Fruit fly (Drosophila melanogaster) whole organism, prepupa: ENCODE measurements around the gene CheB38b.

ENCODE experiments used
- CG4318 ChIP-seq: fragments of 200-800 bp; sonication (Bioruptor generic); optimal IDR thresholded peaks from 3 replicates; lab custom pipeline; 2017; ENCODE audit warnings: missing biosample characterization, mild to moderate bottlenecking, missing genetic modification characterization
- CG6792 ChIP-seq: fragments of 200-800 bp; sonication (Bioruptor generic); optimal IDR thresholded peaks from 3 replicates; lab custom pipeline; 2016; ENCODE audit warnings: missing biosample characterization, missing genetic modification characterization
- CG7368 ChIP-seq: fragments of 200-800 bp; sonication (Bioruptor generic); optimal IDR thresholded peaks from 3 replicates; lab custom pipeline; 2016; ENCODE audit warnings: missing biosample characterization, missing genetic modification characterization
- Hr38 ChIP-seq: sonication (Bioruptor generic); optimal IDR thresholded peaks from 2 replicates; lab custom pipeline; 2016; ENCODE audit warnings: missing biosample characterization, missing genetic modification characterization
- achi ChIP-seq: fragments of 200-800 bp; sonication (Bioruptor generic); optimal IDR thresholded peaks from 3 replicates; lab custom pipeline; 2016; ENCODE audit warnings: missing biosample characterization, missing genetic modification characterization
- dac ChIP-seq: fragments of 200-800 bp; sonication (Bioruptor generic); optimal IDR thresholded peaks from 2 replicates; lab custom pipeline; 2017; ENCODE audit warnings: missing biosample characterization, mild to moderate bottlenecking, missing genetic modification characterization
- dsx ChIP-seq: fragments of 200-800 bp; optimal IDR thresholded peaks from 3 replicates; lab custom pipeline; 2019; ENCODE audit warnings: missing biosample characterization, mild to moderate bottlenecking, missing genetic modification characterization, moderate library complexity; ENCODE audit not compliant: poor library complexity, severe bottlenecking
- pdm3 ChIP-seq: fragments of 200-800 bp; sonication (Bioruptor generic); optimal IDR thresholded peaks from 3 replicates; lab custom pipeline; 2016; ENCODE audit warnings: missing biosample characterization, missing genetic modification characterization
- salr ChIP-seq, 2 experiments: fragments of 200-800 bp; sonication (Bioruptor generic); optimal IDR thresholded peaks; 3 replicates each; lab custom pipeline; 2016 to 2018; ENCODE audit warnings: missing biosample characterization in 2 of 2, missing genetic modification characterization in 2 of 2, mild to moderate bottlenecking in 1 of 2
- ss ChIP-seq, 2 experiments: fragments of 200-800 bp; sonication (Bioruptor generic); optimal IDR thresholded peaks; 2 replicates in 1 of 2; 3 replicates in 1 of 2; lab custom pipeline; 2017 to 2018; ENCODE audit warnings: mild to moderate bottlenecking in 2 of 2, missing biosample characterization in 2 of 2, missing genetic modification characterization in 2 of 2, moderate library complexity in 1 of 2

- TF ChIP-seq CG6792 (no peak), CG4318 (GFP tag; lab: Kevin White, UChicago) (no peak), achi (GFP tag; lab: Kevin White, UChicago) (no peak), ss (GFP tag; optimal IDR thresholded peaks at IDR 0.05; lab: Kevin White, UChicago) (no peak), dac (no peak), salr (GFP tag; optimal IDR thresholded peaks at IDR 0.05; lab: Kevin White, UChicago) (no peak), pdm3 (GFP tag; lab: Kevin White, UChicago) (no peak), Hr38 (no peak), CG7368 (GFP tag; lab: Kevin White, UChicago) (no peak), dsx (GFP tag; lab: Kevin White, UChicago) (no peak)
These were observed 48.5 kb downstream of the CheB38b start for dm6 chr2L:20768568-20769071.
